Fruit fly (Drosophila melanogaster) whole organism, embryonic: Measurements from ENCODE around the gene CG32202.

Experiments
- Adf1 ChIP-seq: fragments of 200-800 bp; sonication (Bioruptor generic); IDR thresholded peaks from 2 replicates; pipeline ENCODE4 v1.3.6; 2022; ENCODE audit warnings: missing biosample characterization, missing genetic modification characterization
- Antp ChIP-seq: fragments of 200-800 bp; sonication (Bioruptor generic); optimal IDR thresholded peaks from 3 replicates; lab custom pipeline; 2016; ENCODE audit warnings: missing biosample characterization, missing genetic modification characterization
- Atf3 ChIP-seq: fragments of 200-800 bp; sonication (Bioruptor generic); optimal IDR thresholded peaks from 3 replicates; lab custom pipeline; 2016; ENCODE audit warnings: missing biosample characterization, missing genetic modification characterization
- BEAF-32 ChIP-seq: fragments of 200-800 bp; sonication (Bioruptor generic); optimal IDR thresholded peaks from 3 replicates; lab custom pipeline; 2017; ENCODE audit warnings: missing biosample characterization, missing genetic modification characterization, mild to moderate bottlenecking, moderate library complexity, missing genetic modification reagents
- CG10209 ChIP-seq: fragments of 200-800 bp; sonication (Bioruptor generic); optimal IDR thresholded peaks from 3 replicates; lab custom pipeline; 2017; ENCODE audit warnings: missing biosample characterization, mild to moderate bottlenecking, missing genetic modification characterization, missing genetic modification reagents
- CG11247 ChIP-seq: fragments of 200-800 bp; sonication (Bioruptor generic); IDR thresholded peaks from 2 replicates; pipeline ENCODE4 v1.3.6; 2022; ENCODE audit warnings: missing biosample characterization, missing genetic modification characterization
- CG11723 ChIP-seq: fragments of 200-800 bp; sonication (Bioruptor generic); optimal IDR thresholded peaks from 2 replicates; lab custom pipeline; 2017; ENCODE audit warnings: missing biosample characterization, mild to moderate bottlenecking, missing genetic modification characterization
- CG12071 ChIP-seq: fragments of 200-800 bp; sonication (Bioruptor generic); optimal IDR thresholded peaks from 3 replicates; lab custom pipeline; 2018; ENCODE audit warnings: missing biosample characterization, mild to moderate bottlenecking, missing genetic modification characterization
- CG13296 ChIP-seq: fragments of 200-800 bp; sonication (Bioruptor generic); optimal IDR thresholded peaks from 3 replicates; lab custom pipeline; 2018; ENCODE audit warnings: missing biosample characterization, mild to moderate bottlenecking, missing genetic modification characterization
- CG14667 ChIP-seq: fragments of 200-800 bp; sonication (Bioruptor generic); IDR thresholded peaks from 2 replicates; pipeline ENCODE4 v1.3.6; 2022; ENCODE audit warnings: missing biosample characterization, missing genetic modification characterization
- CG14710 ChIP-seq: fragments of 200-800 bp; sonication (Bioruptor generic); optimal IDR thresholded peaks from 3 replicates; lab custom pipeline; 2019; ENCODE audit warnings: missing biosample characterization, mild to moderate bottlenecking, missing genetic modification characterization, moderate library complexity
- CG16813 ChIP-seq: fragments of 200-800 bp; sonication (Bioruptor generic); IDR thresholded peaks from 3 replicates; pipeline ENCODE4 v1.3.6; 2022; ENCODE audit warnings: missing biosample characterization, missing genetic modification characterization; ENCODE audit not compliant: partially characterized antibody
- CG2875 ChIP-seq: fragments of 200-800 bp; sonication (Bioruptor generic); optimal IDR thresholded peaks from 2 replicates; lab custom pipeline; 2017; ENCODE audit warnings: missing biosample characterization, mild to moderate bottlenecking, missing genetic modification characterization, missing genetic modification reagents
- CG30020 ChIP-seq: fragments of 200-800 bp; optimal IDR thresholded peaks from 2 replicates; lab custom pipeline; 2019; ENCODE audit warnings: missing biosample characterization, mild to moderate bottlenecking, missing genetic modification characterization, moderate library complexity
- CG34224 ChIP-seq: fragments of 200-800 bp; sonication (Bioruptor generic); IDR thresholded peaks from 3 replicates; pipeline ENCODE4 v1.3.6; 2022; ENCODE audit warnings: missing biosample characterization, missing genetic modification characterization; ENCODE audit not compliant: partially characterized antibody
- CG34376 ChIP-seq: fragments of 200-800 bp; sonication (Bioruptor generic); optimal IDR thresholded peaks from 2 replicates; lab custom pipeline; 2018; ENCODE audit warnings: missing biosample characterization, mild to moderate bottlenecking, missing genetic modification characterization
- CG3838 ChIP-seq: fragments of 200-800 bp; sonication (Bioruptor generic); optimal IDR thresholded peaks from 3 replicates; lab custom pipeline; 2016; ENCODE audit warnings: missing biosample characterization, missing genetic modification characterization
- CG3847 ChIP-seq: fragments of 200-800 bp; sonication (Bioruptor generic); IDR thresholded peaks from 2 replicates; pipeline ENCODE4 v1.3.6; 2022; ENCODE audit warnings: missing biosample characterization, missing genetic modification characterization
- CG4707 ChIP-seq: fragments of 200-800 bp; sonication (Bioruptor generic); optimal IDR thresholded peaks from 2 replicates; lab custom pipeline; 2018; ENCODE audit warnings: missing biosample characterization, mild to moderate bottlenecking, missing genetic modification characterization, moderate library complexity
- CG6689 ChIP-seq: fragments of 200-800 bp; sonication (Bioruptor generic); IDR thresholded peaks from 2 replicates; pipeline ENCODE4 v1.3.6; 2022; ENCODE audit warnings: missing biosample characterization, missing genetic modification characterization
- CG9727 ChIP-seq: fragments of 200-800 bp; sonication (Bioruptor generic); optimal IDR thresholded peaks from 3 replicates; lab custom pipeline; 2017; ENCODE audit warnings: missing biosample characterization, mild to moderate bottlenecking, missing genetic modification characterization
- D19A ChIP-seq: fragments of 200-800 bp; optimal IDR thresholded peaks from 3 replicates; lab custom pipeline; 2019; ENCODE audit warnings: missing biosample characterization, mild to moderate bottlenecking, missing genetic modification characterization, moderate library complexity
- H15 ChIP-seq: fragments of 200-800 bp; sonication (Bioruptor generic); IDR thresholded peaks from 3 replicates; pipeline ENCODE4 v1.3.6; 2022; ENCODE audit warnings: missing biosample characterization, missing genetic modification characterization
- Hr51 ChIP-seq, 2 experiments: fragments of 200-800 bp; sonication (Bioruptor generic); optimal IDR thresholded peaks; 2 replicates in 1 of 2; 3 replicates in 1 of 2; lab custom pipeline; 2016 to 2018; ENCODE audit warnings: missing biosample characterization in 2 of 2, missing genetic modification characterization in 2 of 2, mild to moderate bottlenecking in 1 of 2, moderate library complexity in 1 of 2
- Lhr ChIP-seq: fragments of 200-800 bp; sonication (Bioruptor generic); optimal IDR thresholded peaks from 3 replicates; lab custom pipeline; 2017; ENCODE audit warnings: mild to moderate bottlenecking, missing biosample characterization, missing genetic modification reagents, missing genetic modification characterization
- Lim3 ChIP-seq: fragments of 200-800 bp; sonication (Bioruptor generic); IDR thresholded peaks from 2 replicates; pipeline ENCODE4 v1.3.6; 2022; ENCODE audit warnings: missing biosample characterization, missing genetic modification characterization
- NFAT ChIP-seq: fragments of 200-800 bp; sonication (Bioruptor generic); IDR thresholded peaks from 2 replicates; pipeline ENCODE4 v1.3.6; 2022; ENCODE audit warnings: missing biosample characterization, missing genetic modification characterization
- Poxn ChIP-seq: fragments of 200-800 bp; sonication (Bioruptor generic); IDR thresholded peaks from 2 replicates; pipeline ENCODE4 v1.3.6; 2022; ENCODE audit warnings: missing biosample characterization, missing genetic modification characterization
- Ptx1 ChIP-seq: fragments of 200-800 bp; sonication (Bioruptor generic); IDR thresholded peaks from 2 replicates; pipeline ENCODE4 v1.3.6; 2022; ENCODE audit warnings: missing biosample characterization, missing genetic modification characterization
- Sox100B ChIP-seq: fragments of 200-800 bp; sonication (Bioruptor generic); optimal IDR thresholded peaks from 3 replicates; lab custom pipeline; 2018; ENCODE audit warnings: missing biosample characterization, mild to moderate bottlenecking, missing genetic modification characterization
- Usf ChIP-seq: fragments of 200-800 bp; sonication (Bioruptor generic); optimal IDR thresholded peaks from 2 replicates; lab custom pipeline; 2017; ENCODE audit warnings: missing genotype, missing biosample characterization, missing genetic modification characterization
- aop ChIP-seq: fragments of 200-800 bp; sonication (Bioruptor generic); IDR thresholded peaks from 2 replicates; pipeline ENCODE4 v1.3.6; 2022; ENCODE audit warnings: missing biosample characterization, missing genetic modification characterization
- br ChIP-seq: fragments of >200 bp; optimal IDR thresholded peaks from 2 replicates; lab custom pipeline; 2017
- chm ChIP-seq: fragments of 200-800 bp; sonication (Bioruptor generic); IDR thresholded peaks from 2 replicates; pipeline ENCODE4 v1.3.6; 2022; ENCODE audit warnings: missing biosample characterization, missing genetic modification characterization
- dati ChIP-seq: fragments of 200-800 bp; sonication (Bioruptor generic); IDR thresholded peaks from 2 replicates; pipeline ENCODE4 v1.3.6; 2022; ENCODE audit warnings: missing biosample characterization, missing genetic modification characterization
- esg ChIP-seq: fragments of 200-800 bp; sonication (Bioruptor generic); conservative IDR thresholded peaks from 2 replicates; pipeline ENCODE4 v1.3.6; 2022; ENCODE audit warnings: missing biosample characterization, missing genetic modification characterization
- fd102C ChIP-seq: fragments of 200-800 bp; sonication (Bioruptor generic); optimal IDR thresholded peaks from 2 replicates; lab custom pipeline; 2018; ENCODE audit warnings: missing biosample characterization, mild to moderate bottlenecking, missing genetic modification characterization, moderate library complexity
- fru ChIP-seq: fragments of >200 bp; optimal IDR thresholded peaks from 2 replicates; lab custom pipeline; 2017
- gfzf ChIP-seq: fragments of 200-800 bp; sonication (Bioruptor generic); optimal IDR thresholded peaks from 2 replicates; lab custom pipeline; 2016; ENCODE audit warnings: missing biosample characterization, mild to moderate bottlenecking, missing genetic modification characterization, moderate library complexity
- gt ChIP-seq: fragments of 200-800 bp; sonication (Bioruptor generic); IDR thresholded peaks from 2 replicates; pipeline ENCODE4 v1.3.6; 2022; ENCODE audit warnings: missing biosample characterization, missing genetic modification characterization
- her ChIP-seq: fragments of 200-800 bp; sonication (Bioruptor generic); optimal IDR thresholded peaks from 2 replicates; lab custom pipeline; 2016; ENCODE audit warnings: missing biosample characterization, missing genetic modification characterization
- lab ChIP-seq: fragments of 200-800 bp; sonication (Bioruptor generic); optimal IDR thresholded peaks from 3 replicates; lab custom pipeline; 2017; ENCODE audit warnings: missing biosample characterization, missing genetic modification characterization, mild to moderate bottlenecking, moderate library complexity, missing genetic modification reagents
- lmd ChIP-seq: fragments of 200-800 bp; sonication (Bioruptor generic); IDR thresholded peaks from 2 replicates; pipeline ENCODE4 v1.3.6; 2022; ENCODE audit warnings: missing biosample characterization, missing genetic modification characterization
- mam ChIP-seq: fragments of 200-800 bp; sonication (Bioruptor generic); optimal IDR thresholded peaks from 3 replicates; lab custom pipeline; 2016; ENCODE audit warnings: missing biosample characterization, missing genetic modification characterization
- nerfin-1 ChIP-seq: fragments of 200-800 bp; sonication (Bioruptor generic); optimal IDR thresholded peaks from 3 replicates; lab custom pipeline; 2019; ENCODE audit warnings: missing biosample characterization, mild to moderate bottlenecking, missing genetic modification characterization, moderate library complexity
- pzg ChIP-seq: fragments of 200-800 bp; sonication (Bioruptor generic); optimal IDR thresholded peaks from 3 replicates; lab custom pipeline; 2018; ENCODE audit warnings: missing biosample characterization, mild to moderate bottlenecking, missing genetic modification characterization, moderate library complexity
- run ChIP-seq: fragments of 200-800 bp; sonication (Bioruptor generic); optimal IDR thresholded peaks from 3 replicates; lab custom pipeline; 2018; ENCODE audit warnings: missing biosample characterization, mild to moderate bottlenecking, missing genetic modification characterization
- sob ChIP-seq: fragments of 200-800 bp; sonication (Bioruptor generic); IDR thresholded peaks from 2 replicates; pipeline ENCODE4 v1.3.6; 2022; ENCODE audit warnings: missing biosample characterization, missing genetic modification characterization
- sqz ChIP-seq: fragments of 200-800 bp; sonication (Bioruptor generic); optimal IDR thresholded peaks from 3 replicates; lab custom pipeline; 2018; ENCODE audit warnings: missing biosample characterization, mild to moderate bottlenecking, missing genetic modification characterization
- sr ChIP-seq: fragments of 200-800 bp; sonication (Bioruptor generic); IDR thresholded peaks from 3 replicates; pipeline ENCODE4 v1.3.6; 2022; ENCODE audit warnings: missing biosample characterization, missing genetic modification characterization
- stwl ChIP-seq: fragments of 200-800 bp; sonication (Bioruptor generic); optimal IDR thresholded peaks from 3 replicates; lab custom pipeline; 2018; ENCODE audit warnings: missing biosample characterization, mild to moderate bottlenecking, missing genetic modification characterization, moderate library complexity
- zfh1 ChIP-seq: fragments of 200-800 bp; sonication (Bioruptor generic); IDR thresholded peaks from 3 replicates; pipeline ENCODE4 v1.3.6; 2022; ENCODE audit warnings: missing biosample characterization, missing genetic modification characterization
- zfh2 ChIP-seq: fragments of 200-800 bp; sonication (Bioruptor generic); optimal IDR thresholded peaks from 2 replicates; lab custom pipeline; 2016; ENCODE audit warnings: missing biosample characterization, missing genetic modification characterization

Gene CG32202

DNA sequence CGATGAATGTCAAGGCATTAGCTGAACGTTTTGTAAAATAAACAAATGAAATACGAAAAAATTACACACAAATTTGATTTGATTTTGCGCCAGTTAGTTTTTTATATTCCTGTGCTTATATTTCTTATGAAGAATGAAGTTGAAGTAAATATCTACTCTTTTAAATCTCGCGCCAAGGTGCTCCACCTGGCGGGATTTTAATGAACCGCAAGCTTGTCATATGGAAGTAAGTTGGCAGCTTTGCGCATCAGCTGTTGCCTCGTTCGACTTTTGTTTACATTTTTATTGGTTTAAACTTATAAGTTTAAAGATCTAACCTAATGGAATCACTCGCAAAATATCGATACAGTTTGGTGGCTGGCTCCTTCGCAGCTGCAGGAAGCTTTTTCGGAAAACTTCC, 14.9 kb upstream of the CG32202 start, which contains the start of gene CG42495 (continued):
- TF ChIP-seq lmd (no peak), D19A (tag; lab: Kevin White, UChicago) (no peak), CG34224 (GFP tag; lab: Robert Waterston, UW) (no peak), Sox100B (GFP tag; lab: Kevin White, UChicago) (no peak), fru (lab: Kevin White, UChicago) (no peak), H15 (GFP tag; lab: Robert Waterston, UW) (no peak), Antp (GFP tag; lab: Kevin White, UChicago) (no peak), CG30020 (tag; lab: Kevin White, UChicago) (no peak), Lim3 (no peak), Hr51 (GFP tag; optimal IDR thresholded peaks at IDR 0.05; lab: Kevin White, UChicago) (no peak), Poxn (GFP tag; lab: Robert Waterston, UW) (no peak), gfzf (GFP tag; lab: Kevin White, UChicago) (peak; percentile 22), esg (GFP tag; lab: Robert Waterston, UW) (no peak), fd102C (GFP tag; lab: Kevin White, UChicago) (no peak), Lhr (peak; percentile 22), Ptx1 (no peak), CG14667 (GFP tag; lab: Robert Waterston, UW) (no peak), nerfin-1 (tag; lab: Kevin White, UChicago) (peak; percentile 30), CG6689 (GFP tag; lab: Robert Waterston, UW) (no peak), pzg (GFP tag; lab: Kevin White, UChicago) (peak; percentile 78), BEAF-32 (peak; percentile 22), CG11247 (GFP tag; lab: Robert Waterston, UW) (no peak), CG2875 (GFP tag; lab: Kevin White, UChicago) (no peak), CG3838 (GFP tag; lab: Kevin White, UChicago) (no peak), Adf1 (no peak), sqz (GFP tag; lab: Kevin White, UChicago) (no peak), lab (GFP tag; lab: Kevin White, UChicago) (no peak), stwl (tag; lab: Kevin White, UChicago) (peak; percentile 74), CG9727 (GFP tag; lab: Kevin White, UChicago) (no peak), br (lab: Kevin White, UChicago) (no peak), CG16813 (0 out of 3 replicates have a peak, but pooled peaks have one; percentile 34), CG11723 (GFP tag; lab: Kevin White, UChicago) (no peak), Usf (GFP tag; lab: Kevin White, UChicago) (no peak), CG10209 (GFP tag; lab: Kevin White, UChicago) (no peak), chm (GFP tag; lab: Robert Waterston, UW) (no peak), CG34376 (GFP tag; lab: Kevin White, UChicago) (no peak), mam (GFP tag; lab: Kevin White, UChicago) (no peak), CG13296 (GFP tag; lab: Kevin White, UChicago) (no peak), sr (GFP tag; lab: Robert Waterston, UW) (no peak), NFAT (GFP tag; lab: Robert Waterston, UW) (no peak), CG3847 (GFP tag; lab: Robert Waterston, UW) (peak; percentile 36; the same call in 1 of the 2 replicates), run (tag; lab: Kevin White, UChicago) (no peak), gt (GFP tag; lab: Robert Waterston, UW) (no peak), Atf3 (GFP tag; lab: Kevin White, UChicago) (no peak), dati (no peak), her (GFP tag; lab: Kevin White, UChicago) (no peak), CG4707 (no peak), zfh2 (GFP tag; lab: Kevin White, UChicago) (no peak), CG14710 (tag; lab: Kevin White, UChicago) (peak; percentile 25), CG12071 (GFP tag; lab: Kevin White, UChicago) (no peak), sob (GFP tag; lab: Robert Waterston, UW) (no peak), aop (GFP tag; lab: Robert Waterston, UW) (no peak), zfh1 (GFP tag; lab: Robert Waterston, UW) (no peak)
